Fruit fly (Drosophila melanogaster) whole organism, embryonic: ENCODE data around the gene stg.
A peak's percentile ranks its signal among the peaks of the same experiment; 100 is the strongest.

ENCODE experiments used
- B-H2 ChIP-seq: fragments of 200-800 bp; sonication (Bioruptor generic); optimal IDR thresholded peaks from 2 replicates; lab custom pipeline; 2018; ENCODE audit warnings: missing biosample characterization, mild to moderate bottlenecking, missing genetic modification characterization
- BEAF-32 ChIP-seq: fragments of 200-800 bp; sonication (Bioruptor generic); optimal IDR thresholded peaks from 3 replicates; lab custom pipeline; 2017; ENCODE audit warnings: missing biosample characterization, missing genetic modification characterization, mild to moderate bottlenecking, moderate library complexity, missing genetic modification reagents
- CG12071 ChIP-seq: fragments of 200-800 bp; sonication (Bioruptor generic); optimal IDR thresholded peaks from 3 replicates; lab custom pipeline; 2018; ENCODE audit warnings: missing biosample characterization, mild to moderate bottlenecking, missing genetic modification characterization
- CG1233 ChIP-seq: fragments of 200-800 bp; sonication (Bioruptor generic); optimal IDR thresholded peaks from 4 replicates; lab custom pipeline; 2018; ENCODE audit warnings: missing biosample characterization, mild to moderate bottlenecking, missing genetic modification characterization
- CG12942 ChIP-seq: fragments of 200-800 bp; sonication (Bioruptor generic); optimal IDR thresholded peaks from 3 replicates; lab custom pipeline; 2016; ENCODE audit warnings: missing biosample characterization, missing genetic modification characterization
- CG15011 ChIP-seq: fragments of 200-800 bp; sonication (Bioruptor generic); optimal IDR thresholded peaks from 3 replicates; lab custom pipeline; 2018; ENCODE audit warnings: missing biosample characterization, mild to moderate bottlenecking, missing genetic modification characterization
- CG1529 ChIP-seq: fragments of 200-800 bp; sonication (Bioruptor generic); optimal IDR thresholded peaks from 3 replicates; lab custom pipeline; 2018; ENCODE audit warnings: missing biosample characterization, missing genetic modification characterization
- CG15479 ChIP-seq: fragments of 200-800 bp; sonication (Bioruptor generic); optimal IDR thresholded peaks from 3 replicates; lab custom pipeline; 2019; ENCODE audit warnings: missing biosample characterization, mild to moderate bottlenecking, missing genetic modification characterization, moderate library complexity
- CG2199 ChIP-seq: fragments of 200-800 bp; sonication (Bioruptor generic); IDR thresholded peaks from 3 replicates; pipeline ENCODE4 v1.3.6; 2022; ENCODE audit warnings: missing biosample characterization, missing genetic modification characterization
- CG30403 ChIP-seq: fragments of 200-800 bp; sonication (Bioruptor generic); optimal IDR thresholded peaks from 3 replicates; lab custom pipeline; 2016; ENCODE audit warnings: missing biosample characterization, missing genetic modification characterization
- CG3065 ChIP-seq: fragments of 200-800 bp; sonication (Bioruptor generic); optimal IDR thresholded peaks from 2 replicates; lab custom pipeline; 2016; ENCODE audit warnings: missing biosample characterization, missing genetic modification characterization
- CG3407 ChIP-seq: fragments of 200-800 bp; sonication (Bioruptor generic); optimal IDR thresholded peaks from 2 replicates; lab custom pipeline; 2018; ENCODE audit warnings: missing biosample characterization, mild to moderate bottlenecking, missing genetic modification characterization
- CG3838 ChIP-seq: fragments of 200-800 bp; sonication (Bioruptor generic); optimal IDR thresholded peaks from 3 replicates; lab custom pipeline; 2016; ENCODE audit warnings: missing biosample characterization, missing genetic modification characterization
- CG43689 ChIP-seq: fragments of 200-800 bp; sonication (Bioruptor generic); IDR thresholded peaks from 2 replicates; pipeline ENCODE4 v1.3.6; 2022; ENCODE audit warnings: missing biosample characterization, missing genetic modification characterization
- CG6654 ChIP-seq: fragments of 200-800 bp; sonication (Bioruptor generic); optimal IDR thresholded peaks from 2 replicates; lab custom pipeline; 2017; ENCODE audit warnings: missing biosample characterization, mild to moderate bottlenecking, missing genetic modification characterization
- CG8089 ChIP-seq: fragments of 200-800 bp; sonication (Bioruptor generic); optimal IDR thresholded peaks from 3 replicates; lab custom pipeline; 2016; ENCODE audit warnings: missing biosample characterization, missing genetic modification characterization
- CG9215 ChIP-seq: fragments of 200-800 bp; sonication (Bioruptor generic); IDR thresholded peaks from 2 replicates; pipeline ENCODE4 v1.3.6; 2022; ENCODE audit warnings: missing biosample characterization, missing genetic modification characterization
- CG9876 ChIP-seq: fragments of 200-800 bp; sonication (Bioruptor generic); optimal IDR thresholded peaks from 2 replicates; lab custom pipeline; 2016; ENCODE audit warnings: missing biosample characterization, missing genetic modification characterization
- CTCF ChIP-seq: fragments of 200-800 bp; sonication (Bioruptor generic); optimal IDR thresholded peaks from 2 replicates; lab custom pipeline; 2017; ENCODE audit warnings: missing biosample characterization, mild to moderate bottlenecking, missing genetic modification characterization, moderate library complexity
- Dll ChIP-seq: fragments of 200-800 bp; sonication (Bioruptor generic); IDR thresholded peaks from 4 replicates; pipeline ENCODE4 v1.3.6; 2022; ENCODE audit warnings: missing biosample characterization, missing genetic modification characterization; ENCODE audit not compliant: partially characterized antibody
- Ets65A ChIP-seq: fragments of 200-800 bp; sonication (Bioruptor generic); peaks from one replicate; lab custom pipeline; 2016; ENCODE audit warnings: missing biosample characterization, missing genetic modification characterization
- Fer1 ChIP-seq: fragments of 200-800 bp; sonication (Bioruptor generic); optimal IDR thresholded peaks from 2 replicates; lab custom pipeline; 2017; ENCODE audit warnings: missing biosample characterization, mild to moderate bottlenecking, missing genetic modification characterization
- Hey ChIP-seq: fragments of 200-800 bp; sonication (Bioruptor generic); optimal IDR thresholded peaks from 3 replicates; lab custom pipeline; 2018; ENCODE audit warnings: missing biosample characterization, mild to moderate bottlenecking, missing genetic modification characterization
- HmgD ChIP-seq: fragments of 200-800 bp; sonication (Bioruptor generic); optimal IDR thresholded peaks from 3 replicates; lab custom pipeline; 2016; ENCODE audit warnings: missing biosample characterization, missing genetic modification characterization
- MBD-R2 ChIP-seq: fragments of 200-800 bp; sonication (Bioruptor generic); IDR thresholded peaks from 2 replicates; pipeline ENCODE4 v1.3.6; 2022; ENCODE audit warnings: missing biosample characterization, missing genetic modification characterization
- Scr ChIP-seq: fragments of 200-800 bp; sonication (Bioruptor generic); IDR thresholded peaks from 2 replicates; pipeline ENCODE4 v1.3.6; 2022; ENCODE audit warnings: missing biosample characterization, missing genetic modification characterization; ENCODE audit not compliant: partially characterized antibody
- Spps ChIP-seq: fragments of 200-800 bp; sonication (Bioruptor generic); optimal IDR thresholded peaks from 2 replicates; lab custom pipeline; 2018; ENCODE audit warnings: missing biosample characterization, mild to moderate bottlenecking, missing genetic modification characterization
- Sry-β ChIP-seq: fragments of 200-800 bp; sonication (Bioruptor generic); optimal IDR thresholded peaks from 2 replicates; lab custom pipeline; 2018; ENCODE audit warnings: missing biosample characterization, mild to moderate bottlenecking, missing genetic modification characterization, moderate library complexity
- ato ChIP-seq: fragments of 200-800 bp; sonication (Bioruptor generic); IDR thresholded peaks from 2 replicates; pipeline ENCODE4 v1.3.6; 2022; ENCODE audit warnings: missing biosample characterization, missing genetic modification characterization; ENCODE audit not compliant: partially characterized antibody
- bcd ChIP-seq: fragments of 200-800 bp; sonication (Bioruptor generic); optimal IDR thresholded peaks from 2 replicates; lab custom pipeline; 2017; ENCODE audit warnings: missing biosample characterization, mild to moderate bottlenecking, missing genetic modification characterization
- crol ChIP-seq: fragments of 200-800 bp; sonication (Bioruptor generic); IDR thresholded peaks from 2 replicates; pipeline ENCODE4 v1.3.6; 2022; ENCODE audit warnings: missing biosample characterization, missing genetic modification characterization
- crp ChIP-seq, 2 experiments: fragments of 200-800 bp; sonication (Bioruptor generic); optimal IDR thresholded peaks; 2 replicates in 1 of 2; 3 replicates in 1 of 2; lab custom pipeline; 2017; ENCODE audit warnings: missing biosample characterization in 2 of 2, missing genetic modification characterization in 2 of 2, mild to moderate bottlenecking in 1 of 2, moderate library complexity in 1 of 2
- dan ChIP-seq: fragments of 200-800 bp; sonication (Bioruptor generic); IDR thresholded peaks from 2 replicates; pipeline ENCODE4 v1.3.6; 2022; ENCODE audit warnings: missing biosample characterization, missing genetic modification characterization
- disco-r ChIP-seq: fragments of 200-800 bp; sonication (Bioruptor generic); optimal IDR thresholded peaks from 2 replicates; lab custom pipeline; 2016; ENCODE audit warnings: missing biosample characterization, missing genetic modification characterization
- gfzf ChIP-seq: fragments of 200-800 bp; sonication (Bioruptor generic); optimal IDR thresholded peaks from 2 replicates; lab custom pipeline; 2016; ENCODE audit warnings: missing biosample characterization, mild to moderate bottlenecking, missing genetic modification characterization, moderate library complexity
- gro ChIP-seq: fragments of 200-800 bp; sonication (Bioruptor generic); optimal IDR thresholded peaks from 2 replicates; lab custom pipeline; 2016; ENCODE audit warnings: missing biosample characterization, missing genetic modification characterization
- hth ChIP-seq: fragments of >200 bp; optimal IDR thresholded peaks from 2 replicates; lab custom pipeline; 2017; ENCODE audit warnings: inconsistent platforms
- kah ChIP-seq: fragments of 200-800 bp; sonication (Bioruptor generic); optimal IDR thresholded peaks from 2 replicates; lab custom pipeline; 2018; ENCODE audit warnings: missing biosample characterization, mild to moderate bottlenecking, missing genetic modification characterization
- lov ChIP-seq, 2 experiments: fragments of 200-800 bp in 1 of 2; fragments of >200 bp in 1 of 2; sonication (Bioruptor generic) in 1 of 2; IDR thresholded peaks in 1 of 2; optimal IDR thresholded peaks in 1 of 2; 2 replicates in 1 of 2; 3 replicates in 1 of 2; pipeline versions ENCODE4 v1.3.6 to Lab custom; 2017 to 2022; ENCODE audit warnings: missing biosample characterization in 1 of 2, missing genetic modification characterization in 1 of 2
- luna ChIP-seq: fragments of 200-800 bp; sonication (Bioruptor generic); optimal IDR thresholded peaks from 2 replicates; lab custom pipeline; 2016; ENCODE audit warnings: missing biosample characterization, missing genetic modification characterization
- psq ChIP-seq: fragments of 200-800 bp; sonication (Bioruptor generic); optimal IDR thresholded peaks from 2 replicates; lab custom pipeline; 2017; ENCODE audit warnings: missing biosample characterization, missing genetic modification characterization
- rib ChIP-seq: fragments of 200-800 bp; sonication (Bioruptor generic); IDR thresholded peaks from 2 replicates; pipeline ENCODE4 v1.3.6; 2022; ENCODE audit warnings: missing biosample characterization, missing genetic modification characterization
- sd ChIP-seq: fragments of 200-800 bp; sonication (Bioruptor generic); optimal IDR thresholded peaks from 3 replicates; lab custom pipeline; 2018; ENCODE audit warnings: missing biosample characterization, mild to moderate bottlenecking, missing genetic modification characterization, moderate library complexity
- sens ChIP-seq: fragments of 200-800 bp; sonication (Bioruptor generic); peaks from one replicate; lab custom pipeline; 2016; ENCODE audit warnings: missing biosample characterization, missing genetic modification characterization
- sim ChIP-seq: fragments of 200-800 bp; sonication (Bioruptor generic); IDR thresholded peaks from 2 replicates; pipeline ENCODE4 v1.3.6; 2022; ENCODE audit warnings: missing biosample characterization, missing genetic modification characterization
- so ChIP-seq: fragments of 200-800 bp; sonication (Bioruptor generic); IDR thresholded peaks from 3 replicates; pipeline ENCODE4 v1.3.6; 2022; ENCODE audit warnings: missing biosample characterization, missing genetic modification characterization
- ssp ChIP-seq: fragments of 200-800 bp; sonication (Bioruptor generic); IDR thresholded peaks from 2 replicates; pipeline ENCODE4 v1.3.6; 2022; ENCODE audit warnings: missing biosample characterization, missing genetic modification characterization
- stc ChIP-seq: fragments of 200-800 bp; sonication (Bioruptor generic); IDR thresholded peaks from 2 replicates; pipeline ENCODE4 v1.3.6; 2022; ENCODE audit warnings: missing biosample characterization, missing genetic modification characterization
- tna ChIP-seq: fragments of 200-800 bp; sonication (Bioruptor generic); IDR thresholded peaks from 2 replicates; pipeline ENCODE4 v1.3.6; 2022; ENCODE audit warnings: missing biosample characterization, missing genetic modification characterization; ENCODE audit not compliant: partially characterized antibody
- usp ChIP-seq: fragments of >200 bp; optimal IDR thresholded peaks from 2 replicates; lab custom pipeline; 2017; ENCODE audit warnings: missing biosample characterization, missing genetic modification characterization
- wek ChIP-seq: fragments of 200-800 bp; sonication (Bioruptor generic); optimal IDR thresholded peaks from 3 replicates; lab custom pipeline; 2018; ENCODE audit warnings: missing biosample characterization, mild to moderate bottlenecking, missing genetic modification characterization, moderate library complexity

stg gene

DNA sequence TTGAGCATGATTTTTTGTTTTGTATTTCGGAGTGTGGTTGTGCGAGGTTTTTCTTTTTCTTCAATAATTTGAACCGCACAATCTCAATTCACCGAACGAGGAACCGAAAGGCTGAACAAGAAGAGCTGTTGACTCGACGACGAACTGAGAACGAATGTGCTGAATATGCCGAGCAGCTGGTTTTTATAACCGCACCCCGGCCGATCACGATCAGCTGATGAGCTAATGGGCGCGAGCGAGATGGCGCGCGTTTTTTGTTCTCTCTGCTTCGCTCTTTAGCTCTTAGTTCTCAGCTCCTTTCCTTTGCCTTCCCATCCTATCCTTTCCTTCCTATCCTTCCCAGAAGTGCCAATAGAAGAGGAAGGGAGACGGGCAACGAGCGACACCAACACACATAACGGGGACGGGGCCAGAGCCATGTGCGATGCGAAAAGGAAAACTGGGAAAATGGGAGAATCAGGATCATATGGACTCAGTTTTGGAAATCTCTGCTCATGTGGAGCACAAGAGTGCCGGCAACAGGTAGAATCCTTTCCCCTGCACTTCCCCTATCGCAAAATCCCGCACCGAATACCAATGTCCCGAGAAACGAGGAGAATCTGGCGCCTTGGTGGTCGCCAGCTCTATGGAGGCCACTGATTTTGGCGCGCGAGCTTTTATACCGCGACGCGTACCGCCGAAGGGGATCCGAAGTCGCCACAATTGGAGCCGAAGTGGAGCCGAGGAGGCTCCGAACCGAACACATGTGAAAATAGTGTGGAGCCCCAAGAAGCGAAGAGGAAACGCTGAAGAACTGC is at the start of gene stg (continued):
- TF ChIP-seq CG3407 (GFP tag; lab: Kevin White, UChicago) = no peak
- no peak for TF ChIP-seq wek (GFP tag; lab: Kevin White, UChicago)
- TF ChIP-seq luna (GFP tag; lab: Kevin White, UChicago) = no peak
- no peak; the same call in 1 of the 2 replicates for TF ChIP-seq rib (GFP tag; lab: Robert Waterston, UW)
- TF ChIP-seq crol (GFP tag; lab: Robert Waterston, UW) = no peak
- no peak for TF ChIP-seq CG3838 (GFP tag; lab: Kevin White, UChicago)
- TF ChIP-seq CG12071 (GFP tag; lab: Kevin White, UChicago) = no peak
- no peak for TF ChIP-seq Fer1
- TF ChIP-seq Ets65A = no peak
- TF ChIP-seq sd (tag; lab: Kevin White, UChicago) = no peak
- TF ChIP-seq CG6654 (GFP tag; lab: Kevin White, UChicago) = no peak
- no peak for TF ChIP-seq CG30403 (GFP tag; lab: Kevin White, UChicago)
- peak; percentile 87 for TF ChIP-seq CG2199
- peak; percentile 19 for TF ChIP-seq CG8089 (GFP tag; lab: Kevin White, UChicago)
- no peak for TF ChIP-seq lov (optimal IDR thresholded peaks at IDR 0.05; lab: Kevin White, UChicago)
- TF ChIP-seq lov (GFP tag; IDR thresholded peaks at IDR 0.05; lab: Robert Waterston, UW) = no peak
- TF ChIP-seq hth (lab: Kevin White, UChicago) = no peak
- no peak for TF ChIP-seq Hey (tag; lab: Kevin White, UChicago)
- no peak for TF ChIP-seq B-H2 (GFP tag; lab: Kevin White, UChicago)
- no peak for TF ChIP-seq CG1233 (GFP tag; lab: Kevin White, UChicago)
- no peak for TF ChIP-seq CG9876
- TF ChIP-seq usp (GFP tag; lab: Kevin White, UChicago) = no peak
- TF ChIP-seq psq (GFP tag; lab: Kevin White, UChicago) = peak; percentile 88
- no peak for TF ChIP-seq ssp (GFP tag; lab: Robert Waterston, UW)
- no peak for TF ChIP-seq dan (GFP tag; lab: Robert Waterston, UW)
- no peak for TF ChIP-seq CG9215 (GFP tag; lab: Robert Waterston, UW)
- TF ChIP-seq gro = no peak
- TF ChIP-seq Dll (GFP tag; lab: Robert Waterston, UW) = peak; percentile 41; the same call in 1 of the 4 replicates
- TF ChIP-seq bcd (GFP tag; lab: Kevin White, UChicago) = no peak
- TF ChIP-seq CG43689 = no peak
- TF ChIP-seq disco-r (GFP tag; lab: Kevin White, UChicago) = no peak
- no peak for TF ChIP-seq ato (GFP tag; lab: Robert Waterston, UW)
- TF ChIP-seq gfzf (GFP tag; lab: Kevin White, UChicago) = no peak
- TF ChIP-seq CG12942 (GFP tag; lab: Kevin White, UChicago) = no peak
- no peak for TF ChIP-seq Spps (tag; lab: Kevin White, UChicago)
- no peak for TF ChIP-seq CG1529 (GFP tag; lab: Kevin White, UChicago)
- TF ChIP-seq MBD-R2 (GFP tag; lab: Robert Waterston, UW) = no peak
- TF ChIP-seq sim (GFP tag; lab: Robert Waterston, UW) = no peak
- peak; percentile 80 for TF ChIP-seq sens (GFP tag; lab: Kevin White, UChicago)
- TF ChIP-seq Scr = no peak
- TF ChIP-seq CG15479 (GFP tag; lab: Kevin White, UChicago) = peak; percentile 17
- peak; percentile 13 for TF ChIP-seq CG3065
- no peak for TF ChIP-seq stc (GFP tag; lab: Robert Waterston, UW)
- no peak for TF ChIP-seq Sry-β
- no peak for TF ChIP-seq CG15011 (GFP tag; lab: Kevin White, UChicago)
- TF ChIP-seq CTCF (GFP tag; lab: Kevin White, UChicago) = peak; percentile 32
- TF ChIP-seq kah = no peak
- TF ChIP-seq tna (GFP tag; lab: Robert Waterston, UW) = no peak
- peak; percentile 72 to 84 for TF ChIP-seq crp (GFP tag; optimal IDR thresholded peaks at IDR 0.05; lab: Kevin White, UChicago)
- peak; percentile 41; the same call in 1 of the 3 replicates for TF ChIP-seq so (GFP tag; lab: Robert Waterston, UW)
- peak; percentile 11 for TF ChIP-seq HmgD (GFP tag; lab: Kevin White, UChicago)
- no peak for TF ChIP-seq BEAF-32 (GFP tag; lab: Kevin White, UChicago)
